Worm (Caenorhabditis elegans) whole organism, L3 larva: ENCODE data around the gene his-72.

Source experiments
- ceh-28 ChIP-seq: fragments of 150-350 bp; optimal IDR thresholded peaks from 2 replicates; lab custom pipeline; 2014; ENCODE audit warnings: missing biosample characterization, missing genetic modification reagents, missing genetic modification characterization
- daf-12 ChIP-seq: fragments of 150-350 bp; optimal IDR thresholded peaks from 2 replicates; lab custom pipeline; 2014; ENCODE audit warnings: missing biosample characterization, missing genetic modification reagents, missing genetic modification characterization
- egl-27 ChIP-seq: sonication (generic microtip); optimal IDR thresholded peaks from 4 replicates; lab custom pipeline; 2017; ENCODE audit warnings: missing biosample characterization, missing genetic modification reagents, missing genetic modification characterization
- nfya-1 ChIP-seq: sonication (generic microtip); optimal IDR thresholded peaks from 2 replicates; lab custom pipeline; 2017; ENCODE audit warnings: missing genetic modification characterization, mild to moderate bottlenecking, missing compliant biosample characterization, antibody characterized with exemption, moderate library complexity; ENCODE audit not compliant: insufficient read depth
- pha-4 ChIP-seq: fragments of 150-350 bp; optimal IDR thresholded peaks from 2 replicates; lab custom pipeline; 2014; ENCODE audit warnings: missing biosample characterization, missing genetic modification reagents, missing genetic modification characterization
- pqm-1 ChIP-seq: fragments of 150-350 bp; optimal IDR thresholded peaks from 2 replicates; lab custom pipeline; 2017; ENCODE audit warnings: missing biosample characterization, missing genetic modification characterization, inconsistent platforms
- unc-39 ChIP-seq: sonication (generic microtip); optimal IDR thresholded peaks from 4 replicates; lab custom pipeline; 2017; ENCODE audit warnings: missing biosample characterization, missing genetic modification characterization

DNA sequence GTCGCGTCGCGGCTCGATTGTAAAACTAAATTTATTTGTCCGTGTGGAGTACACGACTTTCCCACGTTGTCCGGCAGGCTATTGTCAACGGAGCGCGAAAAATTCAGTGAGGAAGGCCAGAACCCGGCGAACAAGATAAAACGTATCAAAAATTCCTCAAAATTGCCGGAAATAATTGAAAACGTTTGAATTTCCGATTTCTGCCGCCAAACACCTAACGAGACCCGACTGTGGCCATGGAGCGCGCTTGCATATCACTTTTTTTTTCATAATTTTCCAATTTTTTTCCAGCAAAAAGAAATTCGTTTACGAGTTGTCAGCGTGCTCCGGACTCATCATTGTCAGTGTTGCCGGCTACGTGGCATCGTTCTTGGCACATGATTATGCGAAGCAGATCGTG lies 29.6 kb upstream of the his-72 start:
- TF ChIP-seq pha-4 (tag; lab: Kevin White, UChicago) (no peak), nfya-1 (tag; lab: Kevin White, UChicago) (no peak), daf-12 (tag; lab: Kevin White, UChicago) (no peak), unc-39 (tag; lab: Kevin White, UChicago) (no peak), pqm-1 (tag; lab: Kevin White, UChicago) (no peak), egl-27 (tag; lab: Kevin White, UChicago) (no peak), ceh-28 (tag; lab: Kevin White, UChicago) (no peak)
